Fruit fly (Drosophila melanogaster) whole organism, embryonic: ENCODE results near the gene CG13096.

Source experiments
- ATbp ChIP-seq: fragments of 200-800 bp; sonication (Bioruptor generic); optimal IDR thresholded peaks from 2 replicates; lab custom pipeline; 2017; ENCODE audit warnings: missing biosample characterization, mild to moderate bottlenecking, missing genetic modification characterization, missing genetic modification reagents
- Atf-2 ChIP-seq: fragments of 200-800 bp; sonication (Bioruptor generic); optimal IDR thresholded peaks from 2 replicates; lab custom pipeline; 2016; ENCODE audit warnings: missing biosample characterization, missing genetic modification characterization
- CG10321 ChIP-seq: fragments of 200-800 bp; sonication (Bioruptor generic); IDR thresholded peaks from 2 replicates; pipeline ENCODE4 v1.3.6; 2022; ENCODE audit warnings: missing biosample characterization, missing genetic modification characterization
- CG11504 ChIP-seq: fragments of 200-800 bp; sonication (Bioruptor generic); optimal IDR thresholded peaks from 3 replicates; lab custom pipeline; 2019; ENCODE audit warnings: missing biosample characterization, mild to moderate bottlenecking, missing genetic modification characterization, moderate library complexity
- CG13624 ChIP-seq: fragments of 200-800 bp; sonication (Bioruptor generic); optimal IDR thresholded peaks from 2 replicates; lab custom pipeline; 2016; ENCODE audit warnings: missing biosample characterization, missing genetic modification characterization
- CG18619 ChIP-seq: fragments of 200-800 bp; sonication (Bioruptor generic); optimal IDR thresholded peaks from 3 replicates; lab custom pipeline; 2017; ENCODE audit warnings: missing biosample characterization, mild to moderate bottlenecking, missing genetic modification characterization
- CG2116 ChIP-seq: fragments of 200-800 bp; sonication (Bioruptor generic); optimal IDR thresholded peaks from 3 replicates; lab custom pipeline; 2018; ENCODE audit warnings: missing biosample characterization, mild to moderate bottlenecking, missing genetic modification characterization
- CG2202 ChIP-seq: fragments of 200-800 bp; sonication (Bioruptor generic); optimal IDR thresholded peaks from 2 replicates; lab custom pipeline; 2018; ENCODE audit warnings: missing biosample characterization, mild to moderate bottlenecking, missing genetic modification characterization
- CG2678 ChIP-seq: fragments of 200-800 bp; sonication (Bioruptor generic); optimal IDR thresholded peaks from 3 replicates; lab custom pipeline; 2019; ENCODE audit warnings: missing biosample characterization, mild to moderate bottlenecking, missing genetic modification characterization, moderate library complexity
- CG2712 ChIP-seq: fragments of 200-800 bp; optimal IDR thresholded peaks from 3 replicates; lab custom pipeline; 2019; ENCODE audit warnings: missing biosample characterization, mild to moderate bottlenecking, missing genetic modification characterization, moderate library complexity
- CG32532 ChIP-seq: fragments of 200-800 bp; sonication (Bioruptor generic); IDR thresholded peaks from 2 replicates; pipeline ENCODE4 v1.3.6; 2022; ENCODE audit warnings: missing biosample characterization, missing genetic modification characterization
- CG3838 ChIP-seq: fragments of 200-800 bp; sonication (Bioruptor generic); optimal IDR thresholded peaks from 3 replicates; lab custom pipeline; 2016; ENCODE audit warnings: missing biosample characterization, missing genetic modification characterization
- CG6272 ChIP-seq: fragments of 200-800 bp; sonication (Bioruptor generic); IDR thresholded peaks from 2 replicates; pipeline ENCODE4 v1.3.6; 2022; ENCODE audit warnings: missing biosample characterization, missing genetic modification characterization
- CG6654 ChIP-seq: fragments of 200-800 bp; sonication (Bioruptor generic); optimal IDR thresholded peaks from 2 replicates; lab custom pipeline; 2017; ENCODE audit warnings: missing biosample characterization, mild to moderate bottlenecking, missing genetic modification characterization
- CG7271 ChIP-seq: fragments of 200-800 bp; sonication (Bioruptor generic); optimal IDR thresholded peaks from 2 replicates; lab custom pipeline; 2018; ENCODE audit warnings: missing biosample characterization, mild to moderate bottlenecking, missing genetic modification characterization, moderate library complexity
- CG8924 ChIP-seq: fragments of 200-800 bp; optimal IDR thresholded peaks from 3 replicates; lab custom pipeline; 2019; ENCODE audit warnings: missing biosample characterization, mild to moderate bottlenecking, missing genetic modification characterization, moderate library complexity
- CG9932 ChIP-seq: fragments of 200-800 bp; sonication (Bioruptor generic); IDR thresholded peaks from 2 replicates; pipeline ENCODE4 v1.3.6; 2022; ENCODE audit warnings: missing biosample characterization, missing genetic modification characterization
- Dip2 ChIP-seq: fragments of 200-800 bp; sonication (Bioruptor generic); IDR thresholded peaks from 2 replicates; pipeline ENCODE4 v1.3.6; 2022; ENCODE audit warnings: missing biosample characterization, missing genetic modification characterization
- Dll ChIP-seq: fragments of 200-800 bp; sonication (Bioruptor generic); IDR thresholded peaks from 4 replicates; pipeline ENCODE4 v1.3.6; 2022; ENCODE audit warnings: missing biosample characterization, missing genetic modification characterization; ENCODE audit not compliant: partially characterized antibody
- Ets65A ChIP-seq: fragments of 200-800 bp; sonication (Bioruptor generic); peaks from one replicate; lab custom pipeline; 2016; ENCODE audit warnings: missing biosample characterization, missing genetic modification characterization
- GATAe ChIP-seq: fragments of 200-800 bp; sonication (Bioruptor generic); conservative IDR thresholded peaks from 2 replicates; pipeline ENCODE4 v1.3.6; 2022; ENCODE audit warnings: missing biosample characterization, missing genetic modification characterization
- HLH4C ChIP-seq: fragments of 200-800 bp; sonication (Bioruptor generic); IDR thresholded peaks from 3 replicates; pipeline ENCODE4 v1.3.6; 2022; ENCODE audit warnings: missing biosample characterization, missing genetic modification characterization; ENCODE audit not compliant: partially characterized antibody
- Hand ChIP-seq: fragments of 200-800 bp; sonication (Bioruptor generic); optimal IDR thresholded peaks from 2 replicates; lab custom pipeline; 2017; ENCODE audit warnings: mild to moderate bottlenecking, missing biosample characterization, missing genetic modification reagents, missing genetic modification characterization
- Lhr ChIP-seq: fragments of 200-800 bp; sonication (Bioruptor generic); optimal IDR thresholded peaks from 3 replicates; lab custom pipeline; 2017; ENCODE audit warnings: mild to moderate bottlenecking, missing biosample characterization, missing genetic modification reagents, missing genetic modification characterization
- MTF-1 ChIP-seq: fragments of 200-800 bp; sonication (Bioruptor generic); optimal IDR thresholded peaks from 2 replicates; lab custom pipeline; 2018; ENCODE audit warnings: missing biosample characterization, mild to moderate bottlenecking, missing genetic modification characterization, borderline replicate concordance
- Nf-YC ChIP-seq: fragments of 200-800 bp; optimal IDR thresholded peaks from 3 replicates; lab custom pipeline; 2019; ENCODE audit warnings: missing biosample characterization, mild to moderate bottlenecking, missing genetic modification characterization, moderate library complexity
- Pdp1 ChIP-seq, 2 experiments: fragments of 200-800 bp; sonication (Bioruptor generic); optimal IDR thresholded peaks; 3 replicates each; lab custom pipeline; 2016; ENCODE audit warnings: missing biosample characterization in 2 of 2, missing genetic modification characterization in 2 of 2, mild to moderate bottlenecking in 1 of 2, moderate library complexity in 1 of 2
- Side ChIP-seq: fragments of 200-800 bp; sonication (Bioruptor generic); optimal IDR thresholded peaks from 2 replicates; lab custom pipeline; 2016; ENCODE audit warnings: missing biosample characterization, missing genetic modification characterization
- Tbp ChIP-seq: fragments of >200 bp; optimal IDR thresholded peaks from 2 replicates; lab custom pipeline; 2018; ENCODE audit warnings: missing biosample characterization, missing genetic modification characterization
- ab ChIP-seq: fragments of 200-800 bp; sonication (Bioruptor generic); optimal IDR thresholded peaks from 2 replicates; lab custom pipeline; 2016; ENCODE audit warnings: missing biosample characterization, missing genetic modification characterization
- ase ChIP-seq: fragments of 200-800 bp; sonication (Bioruptor generic); IDR thresholded peaks from 3 replicates; pipeline ENCODE4 v1.3.6; 2022; ENCODE audit warnings: missing biosample characterization, missing genetic modification characterization
- bbx ChIP-seq: fragments of 200-800 bp; sonication (Bioruptor generic); IDR thresholded peaks from 2 replicates; pipeline ENCODE4 v1.3.6; 2022; ENCODE audit warnings: missing biosample characterization, missing genetic modification characterization; ENCODE audit not compliant: partially characterized antibody
- dpn ChIP-seq, 2 experiments: fragments of 200-800 bp; sonication (Bioruptor generic); optimal IDR thresholded peaks; 3 replicates each; lab custom pipeline; 2016; ENCODE audit warnings: missing biosample characterization in 2 of 2, missing genetic modification characterization in 2 of 2
- emc ChIP-seq: fragments of 200-800 bp; sonication (Bioruptor generic); optimal IDR thresholded peaks from 2 replicates; lab custom pipeline; 2016; ENCODE audit warnings: missing biosample characterization, missing genetic modification characterization
- eve ChIP-seq, 2 experiments: fragments of >200 bp; optimal IDR thresholded peaks; 2 replicates each; lab custom pipeline; 2017; ENCODE audit warnings: missing biosample characterization in 2 of 2, missing genetic modification characterization in 2 of 2
- hb ChIP-seq: fragments of 200-800 bp; sonication (Bioruptor generic); IDR thresholded peaks from 3 replicates; pipeline ENCODE4 v1.3.6; 2022; ENCODE audit warnings: missing biosample characterization, missing genetic modification characterization; ENCODE audit not compliant: partially characterized antibody
- hkb ChIP-seq, 2 experiments: fragments of 200-800 bp in 1 of 2; fragments of >200 bp in 1 of 2; sonication (Bioruptor generic) in 1 of 2; IDR thresholded peaks in 1 of 2; optimal IDR thresholded peaks in 1 of 2; 2 replicates each; pipeline versions ENCODE4 v1.3.6 to Lab custom; 2017 to 2022; ENCODE audit warnings: missing biosample characterization in 1 of 2, missing genetic modification characterization in 1 of 2
- inv ChIP-seq: fragments of 200-800 bp; sonication (Bioruptor generic); IDR thresholded peaks from 2 replicates; pipeline ENCODE4 v1.3.6; 2022; ENCODE audit warnings: missing biosample characterization, missing genetic modification characterization; ENCODE audit not compliant: partially characterized antibody
- mirr ChIP-seq: fragments of 200-800 bp; sonication (Bioruptor generic); optimal IDR thresholded peaks from 3 replicates; lab custom pipeline; 2018; ENCODE audit warnings: missing biosample characterization, mild to moderate bottlenecking, missing genetic modification characterization
- p53 ChIP-seq: fragments of 200-800 bp; sonication (Bioruptor generic); optimal IDR thresholded peaks from 2 replicates; lab custom pipeline; 2016; ENCODE audit warnings: missing biosample characterization, missing genetic modification characterization
- pfk ChIP-seq: fragments of 200-800 bp; sonication (Bioruptor generic); optimal IDR thresholded peaks from 2 replicates; lab custom pipeline; 2018; ENCODE audit warnings: missing biosample characterization, mild to moderate bottlenecking, missing genetic modification characterization, moderate library complexity
- pzg ChIP-seq: fragments of 200-800 bp; sonication (Bioruptor generic); optimal IDR thresholded peaks from 3 replicates; lab custom pipeline; 2018; ENCODE audit warnings: missing biosample characterization, mild to moderate bottlenecking, missing genetic modification characterization, moderate library complexity
- scrt ChIP-seq: fragments of 200-800 bp; sonication (Bioruptor generic); optimal IDR thresholded peaks from 2 replicates; lab custom pipeline; 2018; ENCODE audit warnings: missing biosample characterization, mild to moderate bottlenecking, missing genetic modification characterization, moderate library complexity
- slbo ChIP-seq: fragments of 200-800 bp; sonication (Bioruptor generic); IDR thresholded peaks from 2 replicates; pipeline ENCODE4 v1.3.6; 2022; ENCODE audit warnings: missing biosample characterization, missing genetic modification characterization
- stc ChIP-seq: fragments of 200-800 bp; sonication (Bioruptor generic); IDR thresholded peaks from 2 replicates; pipeline ENCODE4 v1.3.6; 2022; ENCODE audit warnings: missing biosample characterization, missing genetic modification characterization
- tll ChIP-seq, 2 experiments: fragments of 200-800 bp in 1 of 2; fragments of >200 bp in 1 of 2; sonication (Bioruptor generic) in 1 of 2; optimal IDR thresholded peaks; 2 replicates each; lab custom pipeline; 2017 to 2019; ENCODE audit warnings: missing biosample characterization in 2 of 2, missing genetic modification characterization in 2 of 2, mild to moderate bottlenecking in 1 of 2, moderate library complexity in 1 of 2
- tna ChIP-seq: fragments of 200-800 bp; sonication (Bioruptor generic); IDR thresholded peaks from 2 replicates; pipeline ENCODE4 v1.3.6; 2022; ENCODE audit warnings: missing biosample characterization, missing genetic modification characterization; ENCODE audit not compliant: partially characterized antibody
- ttk ChIP-seq: fragments of 200-800 bp; sonication (Bioruptor generic); IDR thresholded peaks from 2 replicates; pipeline ENCODE4 v2.1.2; 2022; ENCODE audit warnings: missing biosample characterization, missing genetic modification characterization
- zf30C ChIP-seq: fragments of 200-800 bp; sonication (Bioruptor generic); optimal IDR thresholded peaks from 3 replicates; lab custom pipeline; 2018; ENCODE audit warnings: missing biosample characterization, mild to moderate bottlenecking, missing genetic modification characterization

The CG13096 gene

dm6 chr2L:8477971-8478370 lies 33.7 kb downstream of the CG13096 start (continued):
- TF ChIP-seq mirr (GFP tag; lab: Kevin White, UChicago), result no peak
- TF ChIP-seq CG8924 (tag; lab: Kevin White, UChicago), result no peak
- TF ChIP-seq hb (GFP tag; lab: Robert Waterston, UW), result 0 out of 3 replicates have a peak, but pooled peaks have one; percentile 40
- no peak for TF ChIP-seq CG18619 (GFP tag; lab: Kevin White, UChicago)
- peak; percentile 5 for TF ChIP-seq CG13624 (GFP tag; lab: Kevin White, UChicago)
- TF ChIP-seq pzg, result peak; percentile 62
- no peak for TF ChIP-seq CG6654 (GFP tag; lab: Kevin White, UChicago)
- no peak for TF ChIP-seq Hand (GFP tag; lab: Kevin White, UChicago)
- TF ChIP-seq Ets65A (GFP tag; lab: Kevin White, UChicago), result peak; percentile 72
- TF ChIP-seq Nf-YC (tag; lab: Kevin White, UChicago), result no peak
- no peak for TF ChIP-seq Dip2 (GFP tag; lab: Robert Waterston, UW)
- TF ChIP-seq p53 (GFP tag; lab: Kevin White, UChicago), result no peak
- TF ChIP-seq CG9932, result 0 out of 2 replicates have a peak, but pooled peaks have one; percentile 14
- peak in 1 of 2 experiments; percentile 20 for TF ChIP-seq dpn (GFP tag; optimal IDR thresholded peaks at IDR 0.05; lab: Kevin White, UChicago)
- 0 out of 2 replicates have a peak, but pooled peaks have one; percentile 17 for TF ChIP-seq slbo (GFP tag; lab: Robert Waterston, UW)
- no peak for TF ChIP-seq Side (GFP tag; lab: Kevin White, UChicago)
- TF ChIP-seq Tbp (GFP tag; lab: Kevin White, UChicago), result no peak
- TF ChIP-seq zf30C (GFP tag; lab: Kevin White, UChicago), result no peak
- TF ChIP-seq GATAe, result no peak
- no peak for TF ChIP-seq ttk (GFP tag; lab: Robert Waterston, UW)
- TF ChIP-seq Pdp1 (GFP tag; optimal IDR thresholded peaks at IDR 0.05; lab: Kevin White, UChicago), result peak in 1 of 2 experiments; percentile 54
- TF ChIP-seq ase (GFP tag; lab: Robert Waterston, UW), result no peak
- no peak for TF ChIP-seq Atf-2 (GFP tag; lab: Kevin White, UChicago)
- 0 out of 2 replicates have a peak, but pooled peaks have one; percentile 12 for TF ChIP-seq CG6272
- peak; percentile 93 for TF ChIP-seq CG3838
- no peak for TF ChIP-seq MTF-1 (GFP tag; lab: Kevin White, UChicago)
- TF ChIP-seq ATbp (GFP tag; lab: Kevin White, UChicago), result no peak
- peak; percentile 41 for TF ChIP-seq CG11504 (tag; lab: Kevin White, UChicago)
- peak; percentile 49; the same call in 1 of the 3 replicates for TF ChIP-seq HLH4C (GFP tag; lab: Robert Waterston, UW)
- no peak for TF ChIP-seq stc (GFP tag; lab: Robert Waterston, UW)
- TF ChIP-seq pfk (GFP tag; lab: Kevin White, UChicago), result no peak
- TF ChIP-seq CG2116 (GFP tag; lab: Kevin White, UChicago), result peak; percentile 53
- no peak for TF ChIP-seq tna
- TF ChIP-seq Dll, result peak; percentile 19; the same call in 1 of the 4 replicates
- no peak for TF ChIP-seq emc (GFP tag; lab: Kevin White, UChicago)
- TF ChIP-seq CG32532 (GFP tag; lab: Robert Waterston, UW), result no peak
- no peak for TF ChIP-seq scrt
- peak; percentile 29; the same call in 1 of the 2 replicates for TF ChIP-seq inv
- no peak for TF ChIP-seq ab (GFP tag; lab: Kevin White, UChicago)
- no peak for TF ChIP-seq CG2678 (tag; lab: Kevin White, UChicago)
- peak; percentile 2 for TF ChIP-seq hkb (optimal IDR thresholded peaks at IDR 0.05; lab: Kevin White, UChicago)
- TF ChIP-seq hkb (GFP tag; IDR thresholded peaks at IDR 0.05; lab: Robert Waterston, UW), result no peak
- TF ChIP-seq CG2712 (tag; lab: Kevin White, UChicago), result peak; percentile 28
- TF ChIP-seq CG2202 (tag; lab: Kevin White, UChicago), result no peak
- TF ChIP-seq eve (GFP tag; optimal IDR thresholded peaks at IDR 0.05; lab: Kevin White, UChicago), result no peak
- TF ChIP-seq Lhr (GFP tag; lab: Kevin White, UChicago), result peak; percentile 87
- TF ChIP-seq CG7271 (tag; lab: Kevin White, UChicago), result no peak
- TF ChIP-seq CG10321, result no peak
- TF ChIP-seq bbx (GFP tag; lab: Robert Waterston, UW), result peak; percentile 52; the same call in 1 of the 2 replicates
- no peak for TF ChIP-seq tll (GFP tag; optimal IDR thresholded peaks at IDR 0.05; lab: Kevin White, UChicago)
